Fruit fly (Drosophila melanogaster): ENCODE data around the gene CG3558.

DNA sequence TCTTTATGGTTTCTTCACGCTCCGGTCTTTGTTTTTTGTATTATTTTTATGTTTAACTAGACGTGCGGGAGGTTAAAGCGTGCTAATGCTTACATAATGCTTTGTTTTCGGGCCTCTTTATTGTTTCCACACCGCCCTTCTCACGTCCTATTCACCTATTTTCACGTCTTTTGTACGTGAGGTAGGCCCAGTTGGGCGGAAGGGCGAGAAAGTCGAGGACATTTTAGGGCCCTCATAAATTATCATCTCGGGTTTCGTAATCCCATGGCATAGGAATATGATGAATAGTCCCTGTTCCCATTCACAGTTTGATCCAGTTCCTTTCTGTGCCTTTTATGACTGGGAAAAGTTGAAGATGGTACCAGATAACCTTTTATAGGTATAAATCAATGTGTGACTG, 12.8 kb downstream of the CG3558 start:
- TF ChIP-seq psq (optimal IDR thresholded peaks at IDR 0.05) (no peak), pan (optimal IDR thresholded peaks at IDR 0.05) (no peak)

All from whole organism.